Worm (Caenorhabditis elegans) whole organism, late embryonic: ENCODE data around the gene C16C10.13.

Experiments used
- C38D4.7 ChIP-seq: fragments of 200-800 bp; sonication (Bioruptor generic); optimal IDR thresholded peaks from 2 replicates; lab custom pipeline; 2018; ENCODE audit warnings: mild to moderate bottlenecking, missing genetic modification characterization, moderate library complexity, missing compliant biosample characterization
- K02D7.2 ChIP-seq: sonication (generic microtip); optimal IDR thresholded peaks from 2 replicates; lab custom pipeline; 2017; ENCODE audit warnings: mild to moderate bottlenecking, missing genetic modification characterization, missing compliant biosample characterization
- ahr-1 ChIP-seq: sonication (generic microtip); optimal IDR thresholded peaks from 2 replicates; lab custom pipeline; 2016; ENCODE audit warnings: missing genetic modification characterization, missing compliant biosample characterization
- ama-1 ChIP-seq: fragments of 150-350 bp; optimal IDR thresholded peaks from 2 replicates; lab custom pipeline; 2014
- ceh-14 ChIP-seq: sonication (generic microtip); optimal IDR thresholded peaks from 2 replicates; lab custom pipeline; 2016; ENCODE audit warnings: missing genotype, missing genetic modification characterization, missing compliant biosample characterization
- ceh-18 ChIP-seq: sonication (generic microtip); optimal IDR thresholded peaks from 2 replicates; lab custom pipeline; 2016; ENCODE audit warnings: missing genetic modification characterization, missing compliant biosample characterization
- ceh-22 ChIP-seq: sonication (generic microtip); optimal IDR thresholded peaks from 2 replicates; lab custom pipeline; 2017; ENCODE audit warnings: missing biosample characterization, missing genetic modification characterization
- ceh-24 ChIP-seq: sonication (generic microtip); optimal IDR thresholded peaks from 2 replicates; lab custom pipeline; 2016; ENCODE audit warnings: mild to moderate bottlenecking, missing genetic modification characterization, missing compliant biosample characterization
- ceh-48 ChIP-seq: sonication (generic microtip); optimal IDR thresholded peaks from 2 replicates; lab custom pipeline; 2016; ENCODE audit warnings: missing genetic modification characterization, inconsistent platforms, missing compliant biosample characterization
- ceh-6 ChIP-seq: fragments of 200-800 bp; sonication (Bioruptor generic); optimal IDR thresholded peaks from 2 replicates; lab custom pipeline; 2018; ENCODE audit warnings: mild to moderate bottlenecking, missing genetic modification characterization, missing compliant biosample characterization
- che-1 ChIP-seq: sonication (generic microtip); optimal IDR thresholded peaks from 2 replicates; lab custom pipeline; 2016; ENCODE audit warnings: mild to moderate bottlenecking, missing genetic modification characterization, missing compliant biosample characterization
- dve-1 ChIP-seq: sonication (generic microtip); optimal IDR thresholded peaks from 2 replicates; lab custom pipeline; 2017; ENCODE audit warnings: antibody characterized with exemption, mild to moderate bottlenecking, missing genetic modification characterization, missing compliant biosample characterization
- elt-4 ChIP-seq: sonication (generic microtip); optimal IDR thresholded peaks from 2 replicates; lab custom pipeline; 2016; ENCODE audit warnings: missing genetic modification characterization, missing compliant biosample characterization
- ets-4 ChIP-seq: sonication (generic microtip); optimal IDR thresholded peaks from 2 replicates; lab custom pipeline; 2016; ENCODE audit warnings: missing genetic modification characterization, missing compliant biosample characterization
- eyg-1 ChIP-seq: sonication (generic microtip); optimal IDR thresholded peaks from 2 replicates; lab custom pipeline; 2016; ENCODE audit warnings: missing genotype, missing genetic modification characterization, missing compliant biosample characterization
- fax-1 ChIP-seq: sonication (generic microtip); optimal IDR thresholded peaks from 2 replicates; lab custom pipeline; 2016; ENCODE audit warnings: missing genotype, missing genetic modification characterization, missing compliant biosample characterization
- fkh-10 ChIP-seq: fragments of 150-350 bp; optimal IDR thresholded peaks from 2 replicates; lab custom pipeline; 2014; ENCODE audit warnings: missing biosample characterization, missing genetic modification reagents, missing genetic modification characterization
- hlh-13 ChIP-seq: fragments of 200-800 bp; sonication (Bioruptor generic); optimal IDR thresholded peaks from 2 replicates; lab custom pipeline; 2018; ENCODE audit warnings: mild to moderate bottlenecking, missing genetic modification characterization, missing compliant biosample characterization
- hlh-6 ChIP-seq: sonication (generic microtip); optimal IDR thresholded peaks from 2 replicates; lab custom pipeline; 2016; ENCODE audit warnings: missing genotype, missing genetic modification characterization, missing compliant biosample characterization
- hlh-8 ChIP-seq: sonication (generic microtip); optimal IDR thresholded peaks from 2 replicates; lab custom pipeline; 2016; ENCODE audit warnings: missing genotype, missing genetic modification characterization, missing compliant biosample characterization
- lim-6 ChIP-seq: sonication (generic microtip); optimal IDR thresholded peaks from 2 replicates; lab custom pipeline; 2016; ENCODE audit warnings: missing genetic modification characterization, missing compliant biosample characterization
- lin-11 ChIP-seq: fragments of 200-800 bp; sonication (Bioruptor generic); optimal IDR thresholded peaks from 2 replicates; lab custom pipeline; 2018; ENCODE audit warnings: mild to moderate bottlenecking, missing genetic modification characterization, missing compliant biosample characterization
- madf-2 ChIP-seq: sonication (generic microtip); optimal IDR thresholded peaks from 2 replicates; lab custom pipeline; 2017; ENCODE audit warnings: missing genetic modification characterization, missing compliant biosample characterization
- nhr-232 ChIP-seq: sonication (generic microtip); optimal IDR thresholded peaks from 2 replicates; lab custom pipeline; 2016; ENCODE audit warnings: missing genetic modification characterization, missing compliant biosample characterization
- npax-4 ChIP-seq: sonication (generic microtip); optimal IDR thresholded peaks from 2 replicates; lab custom pipeline; 2016; ENCODE audit warnings: missing genetic modification characterization, missing compliant biosample characterization
- odd-2 ChIP-seq: sonication (generic microtip); optimal IDR thresholded peaks from 2 replicates; lab custom pipeline; 2017; ENCODE audit warnings: antibody characterized with exemption, mild to moderate bottlenecking, missing genetic modification characterization, missing compliant biosample characterization
- pag-3 ChIP-seq: sonication (generic microtip); optimal IDR thresholded peaks from 2 replicates; lab custom pipeline; 2016; ENCODE audit warnings: missing compliant biosample characterization, missing genetic modification characterization, borderline replicate concordance
- pat-9 ChIP-seq: fragments of 200-800 bp; sonication (Bioruptor generic); optimal IDR thresholded peaks from 2 replicates; lab custom pipeline; 2018; ENCODE audit warnings: mild to moderate bottlenecking, missing genetic modification characterization, moderate library complexity, missing compliant biosample characterization
- pha-4 ChIP-seq: fragments of 150-350 bp; optimal IDR thresholded peaks from 2 replicates; lab custom pipeline; 2018; ENCODE audit warnings: missing biosample characterization, missing genetic modification reagents, missing genetic modification characterization
- pqm-1 ChIP-seq: sonication (generic microtip); optimal IDR thresholded peaks from 2 replicates; lab custom pipeline; 2016; ENCODE audit warnings: missing genetic modification characterization, missing compliant biosample characterization
- pros-1 ChIP-seq: fragments of 150-350 bp; optimal IDR thresholded peaks from 2 replicates; lab custom pipeline; 2014; ENCODE audit warnings: missing biosample characterization, missing genetic modification reagents, missing genetic modification characterization
- ref-2 ChIP-seq: sonication (generic microtip); optimal IDR thresholded peaks from 2 replicates; lab custom pipeline; 2016; ENCODE audit warnings: missing genetic modification characterization, missing compliant biosample characterization
- rnt-1 ChIP-seq: sonication (generic microtip); optimal IDR thresholded peaks from 2 replicates; lab custom pipeline; 2016; ENCODE audit warnings: missing genetic modification characterization, missing compliant biosample characterization
- sdc-2 ChIP-seq: sonication (generic microtip); optimal IDR thresholded peaks from 2 replicates; lab custom pipeline; 2016; ENCODE audit warnings: missing genotype, missing genetic modification characterization, missing compliant biosample characterization
- sox-2 ChIP-seq: fragments of 200-800 bp; sonication (Bioruptor generic); IDR thresholded peaks from 2 replicates; pipeline ENCODE4 v1.3.6; 2022; ENCODE audit warnings: missing genetic modification reagents, missing genetic modification characterization, missing compliant biosample characterization
- sox-4 ChIP-seq: sonication (generic microtip); optimal IDR thresholded peaks from 2 replicates; lab custom pipeline; 2017; ENCODE audit warnings: mild to moderate bottlenecking, missing genetic modification characterization, inconsistent platforms, missing compliant biosample characterization
- syd-9 ChIP-seq: sonication (generic microtip); optimal IDR thresholded peaks from 2 replicates; lab custom pipeline; 2016; ENCODE audit warnings: mild to moderate bottlenecking, missing genetic modification characterization, moderate library complexity, missing compliant biosample characterization
- tbx-7 ChIP-seq: sonication (generic microtip); optimal IDR thresholded peaks from 2 replicates; lab custom pipeline; 2016; ENCODE audit warnings: missing genotype, missing genetic modification characterization, missing compliant biosample characterization
- unc-3 ChIP-seq, 2 experiments: fragments of 200-800 bp in 1 of 2; sonication (Bioruptor generic) in 1 of 2; sonication (generic microtip) in 1 of 2; conservative IDR thresholded peaks in 1 of 2; optimal IDR thresholded peaks in 1 of 2; 2 replicates each; pipeline versions ENCODE4 v1.3.6 to Lab custom; 2016 to 2022; ENCODE audit warnings: missing compliant biosample characterization in 2 of 2, missing genetic modification characterization in 2 of 2, missing genetic modification reagents in 1 of 2
- unc-42 ChIP-seq: sonication (generic microtip); optimal IDR thresholded peaks from 2 replicates; lab custom pipeline; 2016; ENCODE audit warnings: missing genotype, missing genetic modification characterization, missing compliant biosample characterization
- unc-55 ChIP-seq: sonication (generic microtip); optimal IDR thresholded peaks from 2 replicates; lab custom pipeline; 2017; ENCODE audit warnings: missing biosample characterization, missing genetic modification reagents, missing genetic modification characterization
- unc-86 ChIP-seq: sonication (generic microtip); optimal IDR thresholded peaks from 2 replicates; lab custom pipeline; 2016; ENCODE audit warnings: missing genetic modification characterization, missing compliant biosample characterization
- zip-5 ChIP-seq: sonication (generic microtip); optimal IDR thresholded peaks from 2 replicates; lab custom pipeline; 2016; ENCODE audit warnings: missing genetic modification characterization, missing compliant biosample characterization
- ztf-16 ChIP-seq: sonication (generic microtip); optimal IDR thresholded peaks from 2 replicates; lab custom pipeline; 2017; ENCODE audit warnings: missing genetic modification characterization, missing compliant biosample characterization

The C16C10.13 gene

DNA sequence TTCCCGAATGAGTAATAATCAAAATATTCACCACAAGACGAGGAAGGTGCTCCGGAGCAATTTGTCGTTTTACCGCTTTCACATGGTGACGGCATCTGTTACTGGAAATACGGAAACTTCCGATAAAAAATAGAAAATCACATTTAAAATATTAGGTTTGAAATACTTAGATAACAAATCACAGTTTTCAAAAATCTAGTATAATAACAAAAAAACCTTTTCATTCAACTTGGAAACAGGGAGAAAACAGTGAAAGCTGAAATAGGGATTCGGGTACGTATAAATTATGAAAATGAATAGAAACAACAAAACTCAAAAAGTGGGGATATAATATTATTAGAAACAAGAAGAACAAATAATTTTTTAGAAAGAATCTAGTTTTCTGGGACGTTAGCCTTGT, 5.1 kb downstream of the C16C10.13 start, which contains the start of gene C16C10.1:
Gene C16C10.1 (minus strand): TSS at position 101 of the 400 bp plus-strand sequence.
- TF ChIP-seq pat-9 (no peak), dve-1 (tag; lab: Kevin White, UChicago) (no peak), syd-9 (tag; lab: Kevin White, UChicago) (no peak), sox-2 (GFP tag; lab: Robert Waterston, UW) (no peak), odd-2 (tag; lab: Kevin White, UChicago) (no peak), hlh-6 (tag; lab: Kevin White, UChicago) (no peak)

DNA sequence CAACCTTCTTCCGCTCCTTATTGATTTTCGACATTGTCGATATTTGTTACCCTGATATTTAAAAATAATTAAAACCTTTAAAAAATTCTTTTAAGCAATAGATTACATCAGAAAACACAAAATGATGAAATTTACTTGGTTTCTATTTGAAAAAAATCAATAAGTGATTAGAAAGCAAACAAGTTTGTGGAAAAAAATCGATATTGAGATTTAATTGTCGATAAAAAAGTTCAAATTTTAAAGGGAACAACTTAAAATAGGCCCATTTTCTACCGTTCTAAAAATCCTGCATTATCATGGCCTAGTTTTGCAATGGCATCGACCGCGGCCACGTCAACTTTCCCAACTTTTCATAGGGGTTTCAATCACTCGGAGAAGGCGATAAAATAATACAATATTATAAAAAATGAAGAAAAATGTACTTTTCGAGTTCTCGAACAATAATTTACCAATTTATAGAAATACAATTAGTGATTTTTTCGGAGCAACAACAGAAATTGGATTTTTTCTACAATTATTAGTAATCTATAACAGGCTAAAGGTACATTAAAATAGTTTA, 10.6 kb downstream of the C16C10.13 start, which contains the start of gene lars-1:
Gene lars-1 (minus strand): TSS at position 51 of the 559 bp plus-strand sequence.
- no peak for TF ChIP-seq tbx-7 (tag; lab: Kevin White, UChicago)
- TF ChIP-seq ceh-48 (tag; lab: Kevin White, UChicago), result no peak
- TF ChIP-seq ceh-14 (tag; lab: Kevin White, UChicago), result no peak
- TF ChIP-seq unc-55, result no peak
- TF ChIP-seq pag-3, result no peak
- no peak for TF ChIP-seq ama-1 (lab: Kevin White, UChicago)
- no peak for TF ChIP-seq ets-4

DNA sequence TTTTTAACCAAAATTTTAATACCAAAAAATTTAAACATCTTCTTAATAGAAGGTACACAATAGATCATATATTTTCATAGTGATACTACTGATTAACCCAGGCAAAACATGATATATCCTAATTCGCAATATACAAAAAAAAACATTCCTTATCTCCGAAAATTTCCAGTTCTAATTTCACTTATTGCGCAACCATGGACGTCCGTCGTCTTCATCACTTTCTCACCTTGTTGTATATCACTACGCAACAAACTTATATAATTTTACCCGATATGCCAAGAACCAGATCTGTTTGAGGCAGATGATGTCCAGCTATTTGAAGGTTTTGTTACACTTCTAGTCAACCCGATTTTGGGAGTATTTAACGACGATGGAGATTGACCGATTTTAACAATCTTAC, 11.6 kb downstream of the C16C10.13 start, which contains the start of gene R74.2:
Gene R74.2 (plus strand): TSS at position 316 of the 400 bp plus-strand sequence.
- TF ChIP-seq madf-2 (tag; lab: Kevin White, UChicago) (no peak), pha-4 (tag; lab: Kevin White, UChicago) (no peak), che-1 (tag; lab: Kevin White, UChicago) (no peak), pqm-1 (tag; lab: Kevin White, UChicago) (no peak), ama-1 (lab: Kevin White, UChicago) (no peak), ceh-24 (no peak), ztf-16 (tag; lab: Kevin White, UChicago) (no peak), hlh-8 (tag; lab: Kevin White, UChicago) (no peak), ahr-1 (tag; lab: Kevin White, UChicago) (no peak), hlh-13 (GFP tag; lab: Kevin White, UChicago) (no peak), sox-4 (no peak), fkh-10 (GFP tag; lab: Kevin White, UChicago) (no peak), odd-2 (tag; lab: Kevin White, UChicago) (no peak), npax-4 (tag; lab: Kevin White, UChicago) (no peak), K02D7.2 (tag; lab: Kevin White, UChicago) (no peak), unc-86 (tag; lab: Kevin White, UChicago) (no peak), pag-3 (no peak)

DNA sequence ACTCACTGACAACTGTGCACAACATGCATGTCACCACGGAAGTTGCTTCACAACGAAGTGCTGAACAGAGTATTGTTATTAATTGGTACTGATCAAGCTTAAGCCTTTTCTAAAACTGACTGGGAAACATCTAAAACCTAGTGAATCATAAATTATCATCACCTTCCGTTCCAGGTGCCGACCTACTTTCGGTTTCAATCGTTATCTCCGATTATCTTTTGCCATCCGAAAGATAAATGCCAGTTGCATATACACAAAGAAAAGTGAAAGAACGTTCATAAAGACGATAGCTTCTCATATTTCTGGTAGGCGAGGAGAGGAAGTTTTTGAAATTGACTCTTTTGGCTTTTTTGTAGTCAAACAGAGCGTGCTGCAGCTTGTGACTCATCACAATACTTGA, 13.4 kb downstream of the C16C10.13 start:
- no peak for TF ChIP-seq fkh-10 (GFP tag; lab: Kevin White, UChicago)
- no peak for TF ChIP-seq unc-3 (GFP tag; conservative IDR thresholded peaks at IDR 0.05; lab: Robert Waterston, UW)
- no peak for TF ChIP-seq unc-3 (tag; optimal IDR thresholded peaks at IDR 0.05; lab: Kevin White, UChicago)
- TF ChIP-seq ref-2, result no peak
- no peak for TF ChIP-seq ceh-22
- no peak for TF ChIP-seq che-1 (tag; lab: Kevin White, UChicago)
- TF ChIP-seq hlh-13 (GFP tag; lab: Kevin White, UChicago), result no peak
- TF ChIP-seq lim-6 (tag; lab: Kevin White, UChicago), result no peak
- TF ChIP-seq sox-4, result no peak
- no peak for TF ChIP-seq eyg-1 (tag; lab: Kevin White, UChicago)
- no peak for TF ChIP-seq sdc-2 (tag; lab: Kevin White, UChicago)
- no peak for TF ChIP-seq pros-1
- no peak for TF ChIP-seq pag-3

DNA sequence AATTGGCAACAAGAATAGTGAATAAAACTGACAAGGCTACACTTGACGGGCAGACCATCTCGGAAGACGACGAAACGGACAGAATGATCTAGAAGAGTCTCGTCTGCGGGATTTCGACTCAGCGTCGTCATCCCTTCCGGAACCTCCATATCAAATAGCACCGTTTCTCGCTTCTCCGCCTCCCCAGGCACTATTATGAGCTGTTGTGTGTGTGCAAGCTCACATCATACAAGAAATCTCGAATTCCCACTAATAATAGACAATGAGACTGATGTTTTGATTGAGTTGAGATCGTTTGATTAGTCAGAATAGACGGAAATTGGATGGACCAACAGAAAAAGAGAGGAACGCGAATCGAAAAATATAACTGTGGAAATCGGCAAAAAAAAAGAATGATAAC, 14.0 kb downstream of the C16C10.13 start, which contains the start of gene spp-28:
Gene spp-28 (minus strand): TSS at position 101 of the 400 bp plus-strand sequence.
- TF ChIP-seq che-1 (tag; lab: Kevin White, UChicago) (no peak), odd-2 (tag; lab: Kevin White, UChicago) (no peak), fax-1 (no peak), lim-6 (tag; lab: Kevin White, UChicago) (no peak), elt-4 (tag; lab: Kevin White, UChicago) (no peak), nhr-232 (no peak), lin-11 (no peak), syd-9 (tag; lab: Kevin White, UChicago) (no peak), C38D4.7 (GFP tag; lab: Kevin White, UChicago) (no peak), pha-4 (tag; lab: Kevin White, UChicago) (no peak), ceh-6 (GFP tag; lab: Kevin White, UChicago) (no peak), tbx-7 (tag; lab: Kevin White, UChicago) (no peak), ahr-1 (tag; lab: Kevin White, UChicago) (no peak), zip-5 (tag; lab: Kevin White, UChicago) (no peak), rnt-1 (tag; lab: Kevin White, UChicago) (no peak), unc-42 (tag; lab: Kevin White, UChicago) (no peak), ama-1 (lab: Kevin White, UChicago) (no peak), hlh-6 (tag; lab: Kevin White, UChicago) (no peak), ceh-18 (tag; lab: Kevin White, UChicago) (no peak)
